Fruit fly (Drosophila melanogaster) S2 (cell line): ENCODE results near the gene Antdh.

Source experiments
- CG8478 ChIP-seq: fragments of >200 bp; optimal IDR thresholded peaks from 2 replicates; lab custom pipeline; 2018
- CTCF ChIP-seq, 2 experiments: fragments of >200 bp; optimal IDR thresholded peaks; 2 replicates each; lab custom pipeline; 2018

DNA sequence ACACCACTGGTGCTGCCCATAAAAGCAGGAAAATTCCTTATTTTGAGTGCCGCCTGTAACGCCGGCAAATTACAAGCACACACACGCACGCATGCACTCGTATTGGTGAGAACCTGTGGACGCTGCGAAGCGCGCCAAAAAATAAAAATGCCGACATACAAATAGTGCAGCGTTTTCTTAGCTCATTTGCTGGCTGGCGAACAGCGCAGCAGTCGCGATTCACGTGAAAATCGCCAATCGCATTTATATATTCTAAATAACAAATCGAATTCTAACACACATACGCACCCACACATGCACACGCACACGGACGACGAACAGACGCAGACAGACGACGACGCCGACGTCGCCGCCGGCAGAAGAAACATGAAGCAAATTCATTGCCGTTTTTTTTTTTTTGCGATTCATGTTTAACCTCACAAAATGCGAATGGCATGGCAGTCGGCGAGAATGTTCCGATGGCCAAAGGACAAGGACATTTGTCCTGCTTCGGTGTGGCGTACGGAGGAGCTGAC lies 21.2 kb downstream of the Antdh start:
- TF ChIP-seq CTCF (optimal IDR thresholded peaks at IDR 0.05; lab: Kevin White, UChicago) (no peak), CG8478 (lab: Kevin White, UChicago) (no peak)
